Fruit fly (Drosophila melanogaster) whole organism, embryonic: ENCODE data around the gene CG6441.
A peak's percentile ranks its signal among the peaks of the same experiment; 100 is the strongest.

ENCODE experiments used
- ATbp ChIP-seq: fragments of 200-800 bp; sonication (Bioruptor generic); optimal IDR thresholded peaks from 2 replicates; lab custom pipeline; 2017; ENCODE audit warnings: missing biosample characterization, mild to moderate bottlenecking, missing genetic modification characterization, missing genetic modification reagents
- Aef1 ChIP-seq: fragments of 200-800 bp; sonication (Bioruptor generic); IDR thresholded peaks from 3 replicates; pipeline ENCODE4 v1.3.6; 2022; ENCODE audit warnings: missing biosample characterization, missing genetic modification characterization
- Awh ChIP-seq: fragments of 200-800 bp; sonication (Bioruptor generic); IDR thresholded peaks from 2 replicates; pipeline ENCODE4, ENCODE4 v1.3.6; 2022; ENCODE audit warnings: missing biosample characterization, missing genetic modification characterization
- Bteb2 ChIP-seq: fragments of 200-800 bp; sonication (Bioruptor generic); optimal IDR thresholded peaks from 2 replicates; lab custom pipeline; 2016; ENCODE audit warnings: missing biosample characterization, missing genetic modification characterization
- CG10543 ChIP-seq: fragments of 200-800 bp; sonication (Bioruptor generic); optimal IDR thresholded peaks from 3 replicates; lab custom pipeline; 2017; ENCODE audit warnings: missing biosample characterization, mild to moderate bottlenecking, missing genetic modification characterization, moderate library complexity
- CG11504 ChIP-seq: fragments of 200-800 bp; sonication (Bioruptor generic); optimal IDR thresholded peaks from 3 replicates; lab custom pipeline; 2019; ENCODE audit warnings: missing biosample characterization, mild to moderate bottlenecking, missing genetic modification characterization, moderate library complexity
- CG11560 ChIP-seq: fragments of 200-800 bp; sonication (Bioruptor generic); IDR thresholded peaks from 3 replicates; pipeline ENCODE4 v1.3.6; 2022; ENCODE audit warnings: missing biosample characterization, missing genetic modification characterization
- CG14014 ChIP-seq: fragments of 200-800 bp; sonication (Bioruptor generic); IDR thresholded peaks from 2 replicates; pipeline ENCODE4 v1.3.6; 2022; ENCODE audit warnings: missing biosample characterization, missing genetic modification characterization
- CG2199 ChIP-seq: fragments of 200-800 bp; sonication (Bioruptor generic); IDR thresholded peaks from 3 replicates; pipeline ENCODE4 v1.3.6; 2022; ENCODE audit warnings: missing biosample characterization, missing genetic modification characterization
- CG2678 ChIP-seq: fragments of 200-800 bp; sonication (Bioruptor generic); optimal IDR thresholded peaks from 3 replicates; lab custom pipeline; 2019; ENCODE audit warnings: missing biosample characterization, mild to moderate bottlenecking, missing genetic modification characterization, moderate library complexity
- CG2875 ChIP-seq: fragments of 200-800 bp; sonication (Bioruptor generic); optimal IDR thresholded peaks from 2 replicates; lab custom pipeline; 2017; ENCODE audit warnings: missing biosample characterization, mild to moderate bottlenecking, missing genetic modification characterization, missing genetic modification reagents
- CG3407 ChIP-seq: fragments of 200-800 bp; sonication (Bioruptor generic); optimal IDR thresholded peaks from 2 replicates; lab custom pipeline; 2018; ENCODE audit warnings: missing biosample characterization, mild to moderate bottlenecking, missing genetic modification characterization
- CG7357 ChIP-seq: fragments of 200-800 bp; sonication (Bioruptor generic); IDR thresholded peaks from 3 replicates; pipeline ENCODE4 v1.3.6; 2022; ENCODE audit warnings: missing biosample characterization, missing genetic modification characterization
- CG8290 ChIP-seq, 3 experiments: fragments of 200-800 bp; sonication (Bioruptor generic); optimal IDR thresholded peaks; 2 replicates each; lab custom pipeline; 2016 to 2019; ENCODE audit warnings: missing biosample characterization in 3 of 3, missing genetic modification characterization in 3 of 3, mild to moderate bottlenecking in 2 of 3, moderate library complexity in 1 of 3
- CG8924 ChIP-seq: fragments of 200-800 bp; optimal IDR thresholded peaks from 3 replicates; lab custom pipeline; 2019; ENCODE audit warnings: missing biosample characterization, mild to moderate bottlenecking, missing genetic modification characterization, moderate library complexity
- CG9727 ChIP-seq: fragments of 200-800 bp; sonication (Bioruptor generic); optimal IDR thresholded peaks from 3 replicates; lab custom pipeline; 2017; ENCODE audit warnings: missing biosample characterization, mild to moderate bottlenecking, missing genetic modification characterization
- CG9817 ChIP-seq: fragments of 200-800 bp; sonication (Bioruptor generic); optimal IDR thresholded peaks from 2 replicates; lab custom pipeline; 2018; ENCODE audit warnings: missing biosample characterization, mild to moderate bottlenecking, missing genetic modification characterization, moderate library complexity
- Dll ChIP-seq: fragments of 200-800 bp; sonication (Bioruptor generic); IDR thresholded peaks from 4 replicates; pipeline ENCODE4 v1.3.6; 2022; ENCODE audit warnings: missing biosample characterization, missing genetic modification characterization; ENCODE audit not compliant: partially characterized antibody
- Fer1 ChIP-seq: fragments of 200-800 bp; sonication (Bioruptor generic); optimal IDR thresholded peaks from 2 replicates; lab custom pipeline; 2017; ENCODE audit warnings: missing biosample characterization, mild to moderate bottlenecking, missing genetic modification characterization
- GATAe ChIP-seq: fragments of 200-800 bp; sonication (Bioruptor generic); conservative IDR thresholded peaks from 2 replicates; pipeline ENCODE4 v1.3.6; 2022; ENCODE audit warnings: missing biosample characterization, missing genetic modification characterization
- Hmr ChIP-seq: fragments of 200-800 bp; sonication (Bioruptor generic); optimal IDR thresholded peaks from 3 replicates; lab custom pipeline; 2017; ENCODE audit warnings: mild to moderate bottlenecking, missing biosample characterization, missing genetic modification reagents, missing genetic modification characterization
- Kr ChIP-seq: fragments of 200-800 bp; sonication (Bioruptor generic); optimal IDR thresholded peaks from 2 replicates; lab custom pipeline; 2017; ENCODE audit warnings: missing biosample characterization, mild to moderate bottlenecking, missing genetic modification characterization
- Med ChIP-seq: fragments of 200-800 bp; sonication (Bioruptor generic); peaks from one replicate; lab custom pipeline; 2016; ENCODE audit warnings: missing biosample characterization, missing genetic modification characterization, mild to moderate bottlenecking, inconsistent platforms, moderate library complexity
- Mrtf ChIP-seq: fragments of 200-800 bp; sonication (Bioruptor generic); IDR thresholded peaks from 3 replicates; pipeline ENCODE4 v1.3.6; 2022; ENCODE audit warnings: missing biosample characterization, missing genetic modification characterization
- NC2α ChIP-seq: fragments of 200-800 bp; sonication (Bioruptor generic); optimal IDR thresholded peaks from 2 replicates; lab custom pipeline; 2016; ENCODE audit warnings: missing biosample characterization, missing genetic modification characterization
- NK7.1 ChIP-seq: fragments of 200-800 bp; sonication (Bioruptor generic); optimal IDR thresholded peaks from 3 replicates; lab custom pipeline; 2016; ENCODE audit warnings: missing biosample characterization, missing genetic modification characterization
- Nf-YA ChIP-seq: fragments of 200-800 bp; sonication (Bioruptor generic); IDR thresholded peaks from 2 replicates; pipeline ENCODE4 v1.3.6; 2022; ENCODE audit warnings: missing biosample characterization, missing genetic modification characterization
- Pdp1 ChIP-seq, 2 experiments: fragments of 200-800 bp; sonication (Bioruptor generic); optimal IDR thresholded peaks; 3 replicates each; lab custom pipeline; 2016; ENCODE audit warnings: missing biosample characterization in 2 of 2, missing genetic modification characterization in 2 of 2, mild to moderate bottlenecking in 1 of 2, moderate library complexity in 1 of 2
- YL-1 ChIP-seq: fragments of 200-800 bp; sonication (Bioruptor generic); optimal IDR thresholded peaks from 3 replicates; lab custom pipeline; 2017; ENCODE audit warnings: missing biosample characterization, mild to moderate bottlenecking, missing genetic modification characterization
- caup ChIP-seq: fragments of 200-800 bp; sonication (Bioruptor generic); optimal IDR thresholded peaks from 3 replicates; lab custom pipeline; 2017; ENCODE audit warnings: missing biosample characterization, mild to moderate bottlenecking, missing genetic modification characterization, moderate library complexity; ENCODE audit not compliant: severe bottlenecking
- ci ChIP-seq: fragments of 200-800 bp; sonication (Bioruptor generic); IDR thresholded peaks from 3 replicates; pipeline ENCODE4 v1.3.6; 2022; ENCODE audit warnings: missing biosample characterization, missing genetic modification characterization
- dmrt11E ChIP-seq: fragments of 200-800 bp; sonication (Bioruptor generic); optimal IDR thresholded peaks from 3 replicates; lab custom pipeline; 2018; ENCODE audit warnings: missing biosample characterization, mild to moderate bottlenecking, missing genetic modification characterization, moderate library complexity
- en ChIP-seq: fragments of 200-800 bp; sonication (Bioruptor generic); optimal IDR thresholded peaks from 2 replicates; lab custom pipeline; 2016; ENCODE audit warnings: missing biosample characterization, missing genetic modification characterization
- hkb ChIP-seq, 2 experiments: fragments of 200-800 bp in 1 of 2; fragments of >200 bp in 1 of 2; sonication (Bioruptor generic) in 1 of 2; IDR thresholded peaks in 1 of 2; optimal IDR thresholded peaks in 1 of 2; 2 replicates each; pipeline versions ENCODE4 v1.3.6 to Lab custom; 2017 to 2022; ENCODE audit warnings: missing biosample characterization in 1 of 2, missing genetic modification characterization in 1 of 2
- lab ChIP-seq: fragments of 200-800 bp; sonication (Bioruptor generic); optimal IDR thresholded peaks from 3 replicates; lab custom pipeline; 2017; ENCODE audit warnings: missing biosample characterization, missing genetic modification characterization, mild to moderate bottlenecking, moderate library complexity, missing genetic modification reagents
- nau ChIP-seq: fragments of 200-800 bp; sonication (Bioruptor generic); optimal IDR thresholded peaks from 3 replicates; lab custom pipeline; 2017; ENCODE audit warnings: missing biosample characterization, mild to moderate bottlenecking, missing genetic modification characterization, missing genetic modification reagents
- odd ChIP-seq: fragments of 200-800 bp; sonication (Bioruptor generic); optimal IDR thresholded peaks from 2 replicates; lab custom pipeline; 2017; ENCODE audit warnings: missing biosample characterization, mild to moderate bottlenecking, missing genetic modification characterization
- otp ChIP-seq: fragments of 200-800 bp; sonication (Bioruptor generic); IDR thresholded peaks from 3 replicates; pipeline ENCODE4, ENCODE4 v1.3.6; 2022; ENCODE audit warnings: missing biosample characterization, missing genetic modification characterization
- pnt ChIP-seq: fragments of 200-800 bp; sonication (Bioruptor generic); optimal IDR thresholded peaks from 3 replicates; lab custom pipeline; 2016; ENCODE audit warnings: missing biosample characterization, missing genetic modification characterization
- sens ChIP-seq: fragments of 200-800 bp; sonication (Bioruptor generic); peaks from one replicate; lab custom pipeline; 2016; ENCODE audit warnings: missing biosample characterization, missing genetic modification characterization
- seq ChIP-seq: fragments of 200-800 bp; sonication (Bioruptor generic); IDR thresholded peaks from 2 replicates; pipeline ENCODE4 v1.3.6; 2022; ENCODE audit warnings: missing biosample characterization, missing genetic modification characterization
- sim ChIP-seq: fragments of 200-800 bp; sonication (Bioruptor generic); IDR thresholded peaks from 2 replicates; pipeline ENCODE4 v1.3.6; 2022; ENCODE audit warnings: missing biosample characterization, missing genetic modification characterization
- so ChIP-seq: fragments of 200-800 bp; sonication (Bioruptor generic); IDR thresholded peaks from 3 replicates; pipeline ENCODE4 v1.3.6; 2022; ENCODE audit warnings: missing biosample characterization, missing genetic modification characterization
- sob ChIP-seq: fragments of 200-800 bp; sonication (Bioruptor generic); IDR thresholded peaks from 2 replicates; pipeline ENCODE4 v1.3.6; 2022; ENCODE audit warnings: missing biosample characterization, missing genetic modification characterization
- stc ChIP-seq: fragments of 200-800 bp; sonication (Bioruptor generic); IDR thresholded peaks from 2 replicates; pipeline ENCODE4 v1.3.6; 2022; ENCODE audit warnings: missing biosample characterization, missing genetic modification characterization
- tna ChIP-seq: fragments of 200-800 bp; sonication (Bioruptor generic); IDR thresholded peaks from 2 replicates; pipeline ENCODE4 v1.3.6; 2022; ENCODE audit warnings: missing biosample characterization, missing genetic modification characterization; ENCODE audit not compliant: partially characterized antibody
- trem ChIP-seq: fragments of 200-800 bp; optimal IDR thresholded peaks from 3 replicates; lab custom pipeline; 2019; ENCODE audit warnings: missing biosample characterization, mild to moderate bottlenecking, missing genetic modification characterization, moderate library complexity

The CG6441 gene

dm6 chr2L:7525123-7525874 is 50.8 kb downstream of the CG6441 start (continued):
- 0 out of 2 replicates have a peak, but pooled peaks have one; percentile 10 for TF ChIP-seq seq (GFP tag; lab: Robert Waterston, UW)
- TF ChIP-seq CG2678 (tag; lab: Kevin White, UChicago): peak; percentile 38
- 0 out of 2 replicates have a peak, but pooled peaks have one; percentile 38 for TF ChIP-seq Awh (GFP tag; lab: Robert Waterston, UW)
- TF ChIP-seq CG3407 (GFP tag; lab: Kevin White, UChicago): peak; percentile 43
- no peak for TF ChIP-seq CG11560 (tag; lab: Robert Waterston, UW)
- TF ChIP-seq CG7357 (GFP tag; lab: Robert Waterston, UW): no peak
- no peak for TF ChIP-seq Dll (GFP tag; lab: Robert Waterston, UW)
- TF ChIP-seq Med (GFP tag; lab: Kevin White, UChicago): peak; percentile 74
- TF ChIP-seq so: 0 out of 3 replicates have a peak, but pooled peaks have one; percentile 17
- peak; percentile 32 for TF ChIP-seq CG11504 (tag; lab: Kevin White, UChicago)
- no peak for TF ChIP-seq Nf-YA (GFP tag; lab: Robert Waterston, UW)
- TF ChIP-seq CG9727 (GFP tag; lab: Kevin White, UChicago): peak; percentile 39
- 0 out of 3 replicates have a peak, but pooled peaks have one; percentile 11 for TF ChIP-seq Aef1 (GFP tag; lab: Robert Waterston, UW)
- TF ChIP-seq dmrt11E (tag; lab: Kevin White, UChicago): peak; percentile 40
- TF ChIP-seq tna (GFP tag; lab: Robert Waterston, UW): no peak
- peak; percentile 44; the same call in 1 of the 2 replicates for TF ChIP-seq GATAe (GFP tag; lab: Robert Waterston, UW)
- TF ChIP-seq pnt (GFP tag; lab: Kevin White, UChicago): no peak
- 0 out of 2 replicates have a peak, but pooled peaks have one; percentile 20 for TF ChIP-seq stc
- peak; percentile 73; the same call in 1 of the 3 replicates for TF ChIP-seq ci (GFP tag; lab: Robert Waterston, UW)
- TF ChIP-seq Hmr (GFP tag; lab: Kevin White, UChicago): peak; percentile 43
- no peak for TF ChIP-seq lab (GFP tag; lab: Kevin White, UChicago)
- TF ChIP-seq CG2199: peak; percentile 58; the same call in 1 of the 3 replicates
- peak; percentile 8 for TF ChIP-seq YL-1 (GFP tag; lab: Kevin White, UChicago)
- no peak for TF ChIP-seq CG9817 (tag; lab: Kevin White, UChicago)
- peak; percentile 76 for TF ChIP-seq odd (GFP tag; lab: Kevin White, UChicago)
- peak; percentile 19 for TF ChIP-seq trem (tag; lab: Kevin White, UChicago)
- peak; percentile 10 for TF ChIP-seq en
- TF ChIP-seq NK7.1 (GFP tag; lab: Kevin White, UChicago): peak; percentile 7
- TF ChIP-seq Kr (GFP tag; lab: Kevin White, UChicago): peak; percentile 59
- TF ChIP-seq CG10543 (GFP tag; lab: Kevin White, UChicago): peak; percentile 11
- TF ChIP-seq Bteb2 (GFP tag; lab: Kevin White, UChicago): peak; percentile 4
- TF ChIP-seq caup (GFP tag; lab: Kevin White, UChicago): peak; percentile 47
- peak in 1 of 2 experiments; percentile 57 for TF ChIP-seq Pdp1 (GFP tag; optimal IDR thresholded peaks at IDR 0.05; lab: Kevin White, UChicago)
- TF ChIP-seq otp (GFP tag; lab: Robert Waterston, UW): peak; percentile 11; the same call in 1 of the 3 replicates
- peak; percentile 12 for TF ChIP-seq CG8924 (tag; lab: Kevin White, UChicago)
- TF ChIP-seq CG8290 (GFP tag; optimal IDR thresholded peaks at IDR 0.05; lab: Kevin White, UChicago): no peak
- peak in 1 of 2 experiments; percentile 30 for TF ChIP-seq CG8290 (tag; optimal IDR thresholded peaks at IDR 0.05; lab: Kevin White, UChicago)
- TF ChIP-seq hkb (optimal IDR thresholded peaks at IDR 0.05; lab: Kevin White, UChicago): no peak
- peak; percentile 63 for TF ChIP-seq hkb (GFP tag; IDR thresholded peaks at IDR 0.05; lab: Robert Waterston, UW)
- peak; percentile 88 for TF ChIP-seq sens (GFP tag; lab: Kevin White, UChicago)
- TF ChIP-seq NC2α (GFP tag; lab: Kevin White, UChicago): no peak
- TF ChIP-seq nau: peak; percentile 68
- TF ChIP-seq CG2875: peak; percentile 51
- no peak for TF ChIP-seq Mrtf
- TF ChIP-seq CG14014 (GFP tag; lab: Robert Waterston, UW): peak; percentile 33; the same call in 1 of the 2 replicates
- 0 out of 2 replicates have a peak, but pooled peaks have one; percentile 14 for TF ChIP-seq sim (GFP tag; lab: Robert Waterston, UW)
- peak; percentile 23 for TF ChIP-seq Fer1 (GFP tag; lab: Kevin White, UChicago)
- 0 out of 2 replicates have a peak, but pooled peaks have one; percentile 16 for TF ChIP-seq sob (GFP tag; lab: Robert Waterston, UW)
- TF ChIP-seq ATbp: peak; percentile 72
